Fruit fly (Drosophila melanogaster) whole organism, pupa: ENCODE results near the gene AANATL7.

Experiments
- CG10348 ChIP-seq: fragments of 200-800 bp; sonication (Bioruptor generic); IDR thresholded peaks from 2 replicates; pipeline ENCODE4 v1.3.6; 2022; ENCODE audit warnings: missing biosample characterization, missing genetic modification characterization
- CG12605 ChIP-seq: fragments of 200-800 bp; sonication (Bioruptor generic); IDR thresholded peaks from 2 replicates; pipeline ENCODE4 v1.3.6; 2022; ENCODE audit warnings: missing biosample characterization, missing genetic modification characterization
- CG17806 ChIP-seq: fragments of 200-800 bp; sonication (Bioruptor generic); optimal IDR thresholded peaks from 2 replicates; lab custom pipeline; 2018; ENCODE audit warnings: missing biosample characterization, mild to moderate bottlenecking, missing genetic modification characterization, moderate library complexity
- CG32121 ChIP-seq: fragments of 200-800 bp; sonication (Bioruptor generic); IDR thresholded peaks from 2 replicates; pipeline ENCODE4 v1.3.6; 2022; ENCODE audit warnings: missing biosample characterization, missing genetic modification characterization
- CG34367 ChIP-seq: fragments of 200-800 bp; sonication (Bioruptor generic); optimal IDR thresholded peaks from 2 replicates; lab custom pipeline; 2018; ENCODE audit warnings: missing biosample characterization, mild to moderate bottlenecking, missing genetic modification characterization
- CG4496 ChIP-seq: fragments of 200-800 bp; sonication (Bioruptor generic); IDR thresholded peaks from 3 replicates; pipeline ENCODE4 v1.3.6; 2022; ENCODE audit warnings: missing biosample characterization, missing genetic modification characterization
- CG8301 ChIP-seq: fragments of 200-800 bp; sonication (Bioruptor generic); optimal IDR thresholded peaks from 2 replicates; lab custom pipeline; 2018; ENCODE audit warnings: missing biosample characterization, mild to moderate bottlenecking, missing genetic modification characterization
- CG9948 ChIP-seq: fragments of 200-800 bp; sonication (Bioruptor generic); optimal IDR thresholded peaks from 2 replicates; lab custom pipeline; 2018; ENCODE audit warnings: missing biosample characterization, mild to moderate bottlenecking, missing genetic modification characterization, moderate library complexity
- Pif1B ChIP-seq: fragments of 200-800 bp; sonication (Bioruptor generic); optimal IDR thresholded peaks from 3 replicates; lab custom pipeline; 2016; ENCODE audit warnings: missing biosample characterization, missing genetic modification characterization
- fd96Ca ChIP-seq: fragments of 200-800 bp; sonication (Bioruptor generic); IDR thresholded peaks from 3 replicates; pipeline ENCODE4 v1.3.6; 2022; ENCODE audit warnings: missing biosample characterization, missing genetic modification characterization

DNA sequence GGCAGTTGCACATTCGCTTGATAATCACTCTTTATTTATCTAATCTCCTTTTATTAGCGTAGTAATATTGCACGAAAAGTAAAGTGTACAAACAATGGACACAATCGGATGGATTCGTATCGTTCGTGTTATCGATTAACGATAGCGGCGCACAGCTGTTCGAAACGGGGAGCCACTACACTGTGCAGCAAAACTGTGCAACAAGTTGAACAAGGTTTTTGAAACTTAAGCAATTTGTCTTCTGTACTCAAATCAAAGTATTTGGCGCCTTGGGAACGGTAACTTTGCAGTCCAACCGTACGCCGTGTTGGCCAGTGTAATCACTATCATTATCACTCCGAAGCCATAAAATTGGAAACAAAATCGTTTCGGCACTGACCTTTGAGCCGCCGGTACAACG is 38.9 kb downstream of the AANATL7 start, which contains the start of the genes Tsp3A and Seipin:
- TF ChIP-seq CG12605 (peak; percentile 90), CG34367 (tag; lab: Kevin White, UChicago) (peak; percentile 67), CG17806 (peak; percentile 78), Pif1B (GFP tag; lab: Kevin White, UChicago) (peak; percentile 87), CG10348 (GFP tag; lab: Robert Waterston, UW) (0 out of 2 replicates have a peak, but pooled peaks have one; percentile 28), CG9948 (peak; percentile 57), fd96Ca (GFP tag; lab: Robert Waterston, UW) (peak; percentile 93), CG32121 (GFP tag; lab: Robert Waterston, UW) (peak; percentile 83), CG8301 (peak; percentile 86), CG4496 (GFP tag; lab: Robert Waterston, UW) (peak; percentile 96)
